Fruit fly (Drosophila melanogaster): ENCODE results near the gene Cph.

DNA sequence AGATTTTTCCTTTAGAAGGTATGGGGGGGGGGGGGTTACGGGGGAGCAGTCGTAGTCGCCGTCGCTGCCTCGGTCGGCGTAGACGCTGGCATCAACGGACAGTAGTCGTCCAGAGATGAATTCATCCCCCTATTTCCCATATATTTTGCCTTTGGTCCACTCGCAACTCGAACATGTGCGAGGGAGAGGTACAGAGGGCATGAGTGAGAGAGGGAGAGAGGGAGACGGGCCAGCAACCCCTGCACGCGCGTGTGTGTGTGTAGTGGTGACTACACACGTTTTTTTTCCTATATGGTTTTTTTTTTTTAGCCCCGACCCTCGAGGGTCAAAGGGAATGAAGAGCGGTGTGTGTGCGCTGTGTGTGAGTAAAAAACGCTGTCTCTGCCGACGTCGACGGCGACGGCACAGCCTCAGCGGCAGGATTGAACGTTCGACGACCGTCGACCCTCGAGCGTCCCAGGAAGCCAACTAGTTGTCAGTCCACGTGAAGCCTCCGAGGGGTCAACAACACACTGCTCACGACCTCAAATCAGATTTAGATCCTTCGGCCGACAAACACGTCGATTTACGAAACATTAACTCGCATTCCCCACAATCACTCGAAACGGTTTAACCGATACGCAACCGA is 88.6 kb downstream of the Cph start:
- TF ChIP-seq Ets98B (GFP tag; IDR thresholded peaks at IDR 0.05) (no peak), CG8301 (tag; optimal IDR thresholded peaks at IDR 0.05) (no peak), CG12605 (GFP tag; IDR thresholded peaks at IDR 0.05) (no peak), CG14655 (GFP tag; optimal IDR thresholded peaks at IDR 0.05) (no peak), CG4496 (GFP tag; IDR thresholded peaks at IDR 0.05) (no peak), gl (tag; optimal IDR thresholded peaks at IDR 0.05) (no peak), Snoo (tag; optimal IDR thresholded peaks at IDR 0.05) (no peak), CG15710 (tag; optimal IDR thresholded peaks at IDR 0.05) (no peak), CG8159 (tag; optimal IDR thresholded peaks at IDR 0.05) (no peak), CG17806 (tag; optimal IDR thresholded peaks at IDR 0.05) (no peak), CG9948 (tag; optimal IDR thresholded peaks at IDR 0.05) (no peak), Pif1A (GFP tag; optimal IDR thresholded peaks at IDR 0.05) (no peak), Pif1B (GFP tag; optimal IDR thresholded peaks at IDR 0.05) (no peak)

All from whole organism, pupa.